Fruit fly (Drosophila melanogaster) whole organism, embryonic: ENCODE data around the gene rho-6.

Experiments used
- Abd-B ChIP-seq: fragments of 200-800 bp; sonication (Bioruptor generic); optimal IDR thresholded peaks from 2 replicates; lab custom pipeline; 2018; ENCODE audit warnings: missing biosample characterization, mild to moderate bottlenecking, missing genetic modification characterization, moderate library complexity
- Bteb2 ChIP-seq: fragments of 200-800 bp; sonication (Bioruptor generic); optimal IDR thresholded peaks from 2 replicates; lab custom pipeline; 2016; ENCODE audit warnings: missing biosample characterization, missing genetic modification characterization
- CG11093 ChIP-seq: fragments of 200-800 bp; sonication (Bioruptor generic); IDR thresholded peaks from 3 replicates; pipeline ENCODE4 v1.3.6; 2022; ENCODE audit warnings: missing biosample characterization, missing genetic modification characterization
- CG11398 ChIP-seq: fragments of 200-800 bp; sonication (Bioruptor generic); optimal IDR thresholded peaks from 2 replicates; lab custom pipeline; 2016; ENCODE audit warnings: missing biosample characterization, missing genetic modification characterization
- CG11456 ChIP-seq: fragments of 200-800 bp; sonication (Bioruptor generic); IDR thresholded peaks from 3 replicates; pipeline ENCODE4 v1.3.6; 2022; ENCODE audit warnings: missing biosample characterization, missing genetic modification characterization
- CG12071 ChIP-seq: fragments of 200-800 bp; sonication (Bioruptor generic); optimal IDR thresholded peaks from 3 replicates; lab custom pipeline; 2018; ENCODE audit warnings: missing biosample characterization, mild to moderate bottlenecking, missing genetic modification characterization
- CG16779 ChIP-seq: fragments of 200-800 bp; sonication (Bioruptor generic); IDR thresholded peaks from 2 replicates; pipeline ENCODE4 v1.3.6; 2022; ENCODE audit warnings: missing biosample characterization, missing genetic modification characterization
- CG17186 ChIP-seq: fragments of 200-800 bp; sonication (Bioruptor generic); optimal IDR thresholded peaks from 3 replicates; lab custom pipeline; 2017; ENCODE audit warnings: missing biosample characterization, missing genetic modification reagents, missing genetic modification characterization
- CG17328 ChIP-seq: fragments of 200-800 bp; sonication (Bioruptor generic); IDR thresholded peaks from 2 replicates; pipeline ENCODE4 v1.3.6; 2022; ENCODE audit warnings: missing biosample characterization, missing genetic modification characterization
- CG17361 ChIP-seq: fragments of 200-800 bp; sonication (Bioruptor generic); IDR thresholded peaks from 3 replicates; pipeline ENCODE4 v1.3.6; 2022; ENCODE audit warnings: missing biosample characterization, missing genetic modification characterization
- CG18599 ChIP-seq: fragments of 200-800 bp; sonication (Bioruptor generic); optimal IDR thresholded peaks from 3 replicates; lab custom pipeline; 2017; ENCODE audit warnings: missing biosample characterization, missing genetic modification characterization, mild to moderate bottlenecking, moderate library complexity, missing genetic modification reagents
- CG3065 ChIP-seq: fragments of 200-800 bp; sonication (Bioruptor generic); optimal IDR thresholded peaks from 2 replicates; lab custom pipeline; 2016; ENCODE audit warnings: missing biosample characterization, missing genetic modification characterization
- CG32767 ChIP-seq: fragments of 200-800 bp; sonication (Bioruptor generic); IDR thresholded peaks from 2 replicates; pipeline ENCODE4 v1.3.6; 2022; ENCODE audit warnings: missing biosample characterization, missing genetic modification characterization
- CG32772 ChIP-seq: fragments of 200-800 bp; sonication (Bioruptor generic); IDR thresholded peaks from 2 replicates; pipeline ENCODE4 v1.3.6; 2022; ENCODE audit warnings: missing biosample characterization, missing genetic modification characterization
- CG3995 ChIP-seq: fragments of 200-800 bp; sonication (Bioruptor generic); optimal IDR thresholded peaks from 3 replicates; lab custom pipeline; 2016; ENCODE audit warnings: missing biosample characterization, missing genetic modification characterization
- CG4404 ChIP-seq: fragments of 200-800 bp; sonication (Bioruptor generic); IDR thresholded peaks from 2 replicates; pipeline ENCODE4 v1.3.6; 2022; ENCODE audit warnings: missing biosample characterization, missing genetic modification characterization
- CG5180 ChIP-seq: fragments of 200-800 bp; sonication (Bioruptor generic); optimal IDR thresholded peaks from 3 replicates; lab custom pipeline; 2017; ENCODE audit warnings: missing biosample characterization, missing genetic modification characterization, mild to moderate bottlenecking, moderate library complexity, missing genetic modification reagents
- CG6854 ChIP-seq: fragments of 200-800 bp; sonication (Bioruptor generic); optimal IDR thresholded peaks from 3 replicates; lab custom pipeline; 2017; ENCODE audit warnings: missing biosample characterization, mild to moderate bottlenecking, missing genetic modification characterization
- CHES-1-like ChIP-seq: fragments of 200-800 bp; sonication (Bioruptor generic); optimal IDR thresholded peaks from 2 replicates; lab custom pipeline; 2016; ENCODE audit warnings: missing biosample characterization, missing genetic modification characterization
- Doc2 ChIP-seq: fragments of 200-800 bp; sonication (Bioruptor generic); IDR thresholded peaks from 2 replicates; pipeline ENCODE4 v1.3.6; 2022; ENCODE audit warnings: missing biosample characterization, missing genetic modification characterization
- HLHmδ ChIP-seq: fragments of 200-800 bp; sonication (Bioruptor generic); optimal IDR thresholded peaks from 2 replicates; lab custom pipeline; 2018; ENCODE audit warnings: missing biosample characterization, mild to moderate bottlenecking, missing genetic modification characterization, moderate library complexity
- Hand ChIP-seq: fragments of 200-800 bp; sonication (Bioruptor generic); optimal IDR thresholded peaks from 2 replicates; lab custom pipeline; 2017; ENCODE audit warnings: mild to moderate bottlenecking, missing biosample characterization, missing genetic modification reagents, missing genetic modification characterization
- Lhr ChIP-seq: fragments of 200-800 bp; sonication (Bioruptor generic); optimal IDR thresholded peaks from 3 replicates; lab custom pipeline; 2017; ENCODE audit warnings: mild to moderate bottlenecking, missing biosample characterization, missing genetic modification reagents, missing genetic modification characterization
- Lim3 ChIP-seq: fragments of 200-800 bp; sonication (Bioruptor generic); IDR thresholded peaks from 2 replicates; pipeline ENCODE4 v1.3.6; 2022; ENCODE audit warnings: missing biosample characterization, missing genetic modification characterization
- Nf-YA ChIP-seq: fragments of 200-800 bp; sonication (Bioruptor generic); IDR thresholded peaks from 2 replicates; pipeline ENCODE4 v1.3.6; 2022; ENCODE audit warnings: missing biosample characterization, missing genetic modification characterization
- Oaz ChIP-seq: fragments of 200-800 bp; sonication (Bioruptor generic); IDR thresholded peaks from 2 replicates; pipeline ENCODE4 v1.3.6; 2022; ENCODE audit warnings: missing biosample characterization, missing genetic modification characterization
- Pdp1 ChIP-seq, 2 experiments: fragments of 200-800 bp; sonication (Bioruptor generic); optimal IDR thresholded peaks; 3 replicates each; lab custom pipeline; 2016; ENCODE audit warnings: missing biosample characterization in 2 of 2, missing genetic modification characterization in 2 of 2, mild to moderate bottlenecking in 1 of 2, moderate library complexity in 1 of 2
- Poxn ChIP-seq: fragments of 200-800 bp; sonication (Bioruptor generic); IDR thresholded peaks from 2 replicates; pipeline ENCODE4 v1.3.6; 2022; ENCODE audit warnings: missing biosample characterization, missing genetic modification characterization
- Rx ChIP-seq: fragments of 200-800 bp; sonication (Bioruptor generic); IDR thresholded peaks from 2 replicates; pipeline ENCODE4 v1.3.6; 2022; ENCODE audit warnings: missing biosample characterization, missing genetic modification characterization
- Sry-δ ChIP-seq: fragments of 200-800 bp; sonication (Bioruptor generic); optimal IDR thresholded peaks from 2 replicates; lab custom pipeline; 2016; ENCODE audit warnings: missing biosample characterization, missing genetic modification characterization
- aop ChIP-seq: fragments of 200-800 bp; sonication (Bioruptor generic); IDR thresholded peaks from 2 replicates; pipeline ENCODE4 v1.3.6; 2022; ENCODE audit warnings: missing biosample characterization, missing genetic modification characterization
- da ChIP-seq: fragments of 200-800 bp; sonication (Bioruptor generic); optimal IDR thresholded peaks from 2 replicates; lab custom pipeline; 2016; ENCODE audit warnings: missing biosample characterization, missing genetic modification characterization
- dan ChIP-seq: fragments of 200-800 bp; sonication (Bioruptor generic); IDR thresholded peaks from 2 replicates; pipeline ENCODE4 v1.3.6; 2022; ENCODE audit warnings: missing biosample characterization, missing genetic modification characterization
- danr ChIP-seq: fragments of 200-800 bp; sonication (Bioruptor generic); IDR thresholded peaks from 2 replicates; pipeline ENCODE4 v1.3.6; 2022; ENCODE audit warnings: missing biosample characterization, missing genetic modification characterization
- dati ChIP-seq: fragments of 200-800 bp; sonication (Bioruptor generic); IDR thresholded peaks from 2 replicates; pipeline ENCODE4 v1.3.6; 2022; ENCODE audit warnings: missing biosample characterization, missing genetic modification characterization
- dm ChIP-seq: fragments of 200-800 bp; sonication (Bioruptor generic); optimal IDR thresholded peaks from 3 replicates; lab custom pipeline; 2016; ENCODE audit warnings: missing biosample characterization, missing genetic modification characterization
- dmrt11E ChIP-seq: fragments of 200-800 bp; sonication (Bioruptor generic); optimal IDR thresholded peaks from 3 replicates; lab custom pipeline; 2018; ENCODE audit warnings: missing biosample characterization, mild to moderate bottlenecking, missing genetic modification characterization, moderate library complexity
- ems ChIP-seq: fragments of 200-800 bp; sonication (Bioruptor generic); optimal IDR thresholded peaks from 3 replicates; lab custom pipeline; 2016; ENCODE audit warnings: missing biosample characterization, missing genetic modification characterization
- ewg ChIP-seq: fragments of 200-800 bp; sonication (Bioruptor generic); optimal IDR thresholded peaks from 3 replicates; lab custom pipeline; 2017; ENCODE audit warnings: mild to moderate bottlenecking, missing biosample characterization, missing genetic modification reagents, missing genetic modification characterization
- gro ChIP-seq: fragments of 200-800 bp; sonication (Bioruptor generic); optimal IDR thresholded peaks from 2 replicates; lab custom pipeline; 2016; ENCODE audit warnings: missing biosample characterization, missing genetic modification characterization
- her ChIP-seq: fragments of 200-800 bp; sonication (Bioruptor generic); optimal IDR thresholded peaks from 2 replicates; lab custom pipeline; 2016; ENCODE audit warnings: missing biosample characterization, missing genetic modification characterization
- jigr1 ChIP-seq: fragments of 200-800 bp; sonication (Bioruptor generic); IDR thresholded peaks from 3 replicates; pipeline ENCODE4 v1.3.6; 2022; ENCODE audit warnings: missing biosample characterization, missing genetic modification characterization
- kni ChIP-seq: fragments of 200-800 bp; sonication (Bioruptor generic); optimal IDR thresholded peaks from 3 replicates; lab custom pipeline; 2017; ENCODE audit warnings: mild to moderate bottlenecking, missing biosample characterization, missing genetic modification reagents, missing genetic modification characterization
- nom ChIP-seq: fragments of 200-800 bp; sonication (Bioruptor generic); optimal IDR thresholded peaks from 2 replicates; lab custom pipeline; 2017; ENCODE audit warnings: missing biosample characterization, missing genetic modification characterization, mild to moderate bottlenecking, moderate library complexity, missing genetic modification reagents
- otp ChIP-seq: fragments of 200-800 bp; sonication (Bioruptor generic); IDR thresholded peaks from 3 replicates; pipeline ENCODE4, ENCODE4 v1.3.6; 2022; ENCODE audit warnings: missing biosample characterization, missing genetic modification characterization
- salm ChIP-seq: fragments of 200-800 bp; sonication (Bioruptor generic); optimal IDR thresholded peaks from 2 replicates; lab custom pipeline; 2018; ENCODE audit warnings: missing biosample characterization, mild to moderate bottlenecking, missing genetic modification characterization
- sc ChIP-seq, 3 experiments: fragments of >200 bp in 2 of 3; fragments of 200-800 bp in 1 of 3; sonication (Bioruptor generic) in 1 of 3; optimal IDR thresholded peaks; 2 replicates in 2 of 3; 3 replicates in 1 of 3; lab custom pipeline; 2017; ENCODE audit warnings: mild to moderate bottlenecking in 1 of 3, missing biosample characterization in 1 of 3, missing genetic modification characterization in 1 of 3, missing genetic modification reagents in 1 of 3
- schlank ChIP-seq: fragments of 200-800 bp; sonication (Bioruptor generic); optimal IDR thresholded peaks from 2 replicates; lab custom pipeline; 2018; ENCODE audit warnings: missing biosample characterization, mild to moderate bottlenecking, missing genetic modification characterization
- tio ChIP-seq: fragments of 200-800 bp; sonication (Bioruptor generic); optimal IDR thresholded peaks from 2 replicates; lab custom pipeline; 2017; ENCODE audit warnings: missing biosample characterization, missing genetic modification characterization, inconsistent platforms
- toy ChIP-seq: fragments of 200-800 bp; sonication (Bioruptor generic); IDR thresholded peaks from 2 replicates; pipeline ENCODE4 v1.3.6; 2022; ENCODE audit warnings: missing biosample characterization, missing genetic modification characterization

The rho-6 gene

dm6 chr2L:12108779-12109564 is 24.2 kb downstream of the rho-6 start, which contains the start of the genes Rab6 and Phae1 (continued):
- TF ChIP-seq schlank (no peak), Abd-B (GFP tag; lab: Kevin White, UChicago) (no peak), dan (GFP tag; lab: Robert Waterston, UW) (no peak), Lhr (GFP tag; lab: Kevin White, UChicago) (no peak), toy (no peak), CG4404 (GFP tag; lab: Robert Waterston, UW) (no peak), Hand (no peak), Sry-δ (GFP tag; lab: Kevin White, UChicago) (peak; percentile 70), CG5180 (GFP tag; lab: Kevin White, UChicago) (no peak), CG18599 (GFP tag; lab: Kevin White, UChicago) (no peak), gro (peak; percentile 29), Oaz (GFP tag; lab: Robert Waterston, UW) (no peak), CG17361 (GFP tag; lab: Robert Waterston, UW) (0 out of 3 replicates have a peak, but pooled peaks have one; percentile 23), her (peak; percentile 6), tio (GFP tag; lab: Kevin White, UChicago) (no peak), CG17328 (GFP tag; lab: Robert Waterston, UW) (no peak), ewg (GFP tag; lab: Kevin White, UChicago) (no peak), dm (GFP tag; lab: Kevin White, UChicago) (no peak), CG6854 (GFP tag; lab: Kevin White, UChicago) (no peak), Rx (no peak), CG32772 (GFP tag; lab: Robert Waterston, UW) (no peak), CG32767 (GFP tag; lab: Robert Waterston, UW) (no peak), CG12071 (no peak), Bteb2 (GFP tag; lab: Kevin White, UChicago) (no peak), nom (GFP tag; lab: Kevin White, UChicago) (peak; percentile 20), HLHmδ (GFP tag; lab: Kevin White, UChicago) (no peak), jigr1 (no peak), CG16779 (no peak), otp (GFP tag; lab: Robert Waterston, UW) (no peak), da (GFP tag; lab: Kevin White, UChicago) (no peak), Poxn (GFP tag; lab: Robert Waterston, UW) (no peak), salm (tag; lab: Kevin White, UChicago) (no peak), dmrt11E (tag; lab: Kevin White, UChicago) (no peak), dati (GFP tag; lab: Robert Waterston, UW) (no peak), CG3065 (GFP tag; lab: Kevin White, UChicago) (no peak), danr (GFP tag; lab: Robert Waterston, UW) (no peak), CG11398 (no peak), ems (GFP tag; lab: Kevin White, UChicago) (no peak), CG11456 (no peak), CG17186 (GFP tag; lab: Kevin White, UChicago) (no peak), kni (no peak), CG3995 (GFP tag; lab: Kevin White, UChicago) (peak; percentile 89), Nf-YA (GFP tag; lab: Robert Waterston, UW) (no peak), Pdp1 (GFP tag; optimal IDR thresholded peaks at IDR 0.05; lab: Kevin White, UChicago) (peak in 1 of 2 experiments; percentile 27), CG11093 (GFP tag; lab: Robert Waterston, UW) (no peak), Lim3 (GFP tag; lab: Robert Waterston, UW) (no peak), aop (no peak), Doc2 (GFP tag; lab: Robert Waterston, UW) (no peak), CHES-1-like (GFP tag; lab: Kevin White, UChicago) (peak; percentile 41), sc (optimal IDR thresholded peaks at IDR 0.05; lab: Kevin White, UChicago) (no peak), sc (GFP tag; optimal IDR thresholded peaks at IDR 0.05; lab: Kevin White, UChicago) (no peak)
